Worm (Caenorhabditis elegans) whole organism, young adult: ENCODE data around the gene B0365.9.

ENCODE experiments used
- D2030.7 ChIP-seq: fragments of 200-800 bp; sonication (Bioruptor generic); IDR thresholded peaks from 2 replicates; pipeline ENCODE4 v1.3.6; 2022; ENCODE audit warnings: missing genetic modification reagents, missing genetic modification characterization, missing compliant biosample characterization
- F10E7.11 ChIP-seq: sonication (generic microtip); optimal IDR thresholded peaks from 2 replicates; lab custom pipeline; 2017; ENCODE audit warnings: mild to moderate bottlenecking, missing genetic modification characterization, moderate library complexity, missing compliant biosample characterization
- F23B12.7 ChIP-seq: sonication (generic microtip); optimal IDR thresholded peaks from 2 replicates; lab custom pipeline; 2017; ENCODE audit warnings: missing genetic modification characterization, mild to moderate bottlenecking, missing compliant biosample characterization, antibody characterized with exemption, moderate library complexity; ENCODE audit not compliant: insufficient read depth
- Y53F4B.3 ChIP-seq: fragments of 200-800 bp; sonication (Bioruptor generic); IDR thresholded peaks from 2 replicates; pipeline ENCODE4 v1.3.6; 2022; ENCODE audit warnings: missing genetic modification reagents, missing genetic modification characterization, missing compliant biosample characterization
- Y79H2A.3 ChIP-seq: fragments of 200-800 bp; sonication (Bioruptor generic); conservative IDR thresholded peaks from 2 replicates; pipeline ENCODE4 v1.3.6; 2022; ENCODE audit warnings: missing genetic modification reagents, missing genetic modification characterization, missing compliant biosample characterization
- ZK185.1 ChIP-seq: sonication (generic microtip); optimal IDR thresholded peaks from 2 replicates; lab custom pipeline; 2016; ENCODE audit warnings: mild to moderate bottlenecking, missing genetic modification characterization, missing compliant biosample characterization; ENCODE audit not compliant: poor library complexity, severe bottlenecking
- atf-7 ChIP-seq: sonication (generic microtip); optimal IDR thresholded peaks from 2 replicates; lab custom pipeline; 2017; ENCODE audit warnings: mild to moderate bottlenecking, missing genetic modification characterization, missing compliant biosample characterization
- attf-3 ChIP-seq: fragments of 200-800 bp; sonication (Bioruptor generic); conservative IDR thresholded peaks from 2 replicates; pipeline ENCODE4 v1.3.6; 2022; ENCODE audit warnings: missing genetic modification reagents, missing genetic modification characterization, missing compliant biosample characterization
- bed-1 ChIP-seq: fragments of 200-800 bp; sonication (Bioruptor generic); IDR thresholded peaks from 2 replicates; pipeline ENCODE4 v1.3.6; 2022; ENCODE audit warnings: missing genetic modification reagents, missing genetic modification characterization, missing compliant biosample characterization
- bed-2 ChIP-seq: fragments of 200-800 bp; sonication (Bioruptor generic); IDR thresholded peaks from 2 replicates; pipeline ENCODE4 v1.3.6; 2022; ENCODE audit warnings: missing genetic modification reagents, missing genetic modification characterization, missing compliant biosample characterization
- ceh-27 ChIP-seq: fragments of 200-800 bp; sonication (Bioruptor generic); optimal IDR thresholded peaks from 2 replicates; lab custom pipeline; 2018; ENCODE audit warnings: mild to moderate bottlenecking, missing genetic modification characterization, moderate library complexity, missing compliant biosample characterization
- ceh-79 ChIP-seq: sonication (generic microtip); optimal IDR thresholded peaks from 2 replicates; lab custom pipeline; 2017; ENCODE audit warnings: mild to moderate bottlenecking, missing genetic modification characterization, missing compliant biosample characterization
- dox-1 ChIP-seq: fragments of 200-800 bp; sonication (Bioruptor generic); IDR thresholded peaks from 2 replicates; pipeline ENCODE4 v1.3.6; 2022; ENCODE audit warnings: missing genetic modification reagents, missing genetic modification characterization, missing compliant biosample characterization
- dpl-1 ChIP-seq: fragments of 150-350 bp; optimal IDR thresholded peaks from 2 replicates; lab custom pipeline; 2014; ENCODE audit warnings: missing biosample characterization, missing genetic modification reagents, missing genetic modification characterization
- ekl-4 ChIP-seq: fragments of 200-800 bp; sonication (Bioruptor generic); IDR thresholded peaks from 2 replicates; pipeline ENCODE4 v1.3.6; 2022; ENCODE audit warnings: missing genetic modification reagents, missing genetic modification characterization, missing compliant biosample characterization
- ets-4 ChIP-seq: fragments of 200-800 bp; sonication (Bioruptor generic); optimal IDR thresholded peaks from 2 replicates; lab custom pipeline; 2018; ENCODE audit warnings: mild to moderate bottlenecking, missing genetic modification characterization, missing compliant biosample characterization
- fkh-3 ChIP-seq: sonication (generic microtip); optimal IDR thresholded peaks from 2 replicates; lab custom pipeline; 2016; ENCODE audit warnings: mild to moderate bottlenecking, missing genetic modification characterization, missing compliant biosample characterization
- hmg-20 ChIP-seq: fragments of 200-800 bp; sonication (Bioruptor generic); IDR thresholded peaks from 2 replicates; pipeline ENCODE4 v1.3.6; 2022; ENCODE audit warnings: missing genetic modification reagents, missing genetic modification characterization, missing compliant biosample characterization
- lsy-27 ChIP-seq: sonication (generic microtip); optimal IDR thresholded peaks from 2 replicates; lab custom pipeline; 2017; ENCODE audit warnings: missing genetic modification characterization, mild to moderate bottlenecking, missing compliant biosample characterization, antibody characterized with exemption, missing genotype, borderline replicate concordance; ENCODE audit not compliant: insufficient read depth
- madf-3 ChIP-seq: fragments of 200-800 bp; sonication (Bioruptor generic); IDR thresholded peaks from 2 replicates; pipeline ENCODE4 v1.3.6; 2022; ENCODE audit warnings: missing genetic modification reagents, missing genetic modification characterization, missing compliant biosample characterization
- madf-8 ChIP-seq: fragments of 200-800 bp; sonication (Bioruptor generic); conservative IDR thresholded peaks from 2 replicates; pipeline ENCODE4 v1.3.6; 2022; ENCODE audit warnings: missing genetic modification reagents, missing genetic modification characterization, missing compliant biosample characterization
- mcd-1 ChIP-seq: fragments of 200-800 bp; sonication (Bioruptor generic); IDR thresholded peaks from 2 replicates; pipeline ENCODE4 v1.3.6; 2022; ENCODE audit warnings: missing genetic modification reagents, missing genetic modification characterization, missing compliant biosample characterization
- mxl-1 ChIP-seq: sonication (generic microtip); optimal IDR thresholded peaks from 2 replicates; lab custom pipeline; 2016; ENCODE audit warnings: missing genetic modification characterization, missing compliant biosample characterization
- nhr-120 ChIP-seq: fragments of 200-800 bp; sonication (Bioruptor generic); IDR thresholded peaks from 2 replicates; pipeline ENCODE4 v1.3.6; 2022; ENCODE audit warnings: missing genetic modification characterization, missing compliant biosample characterization
- nhr-80 ChIP-seq: sonication (generic microtip); optimal IDR thresholded peaks from 2 replicates; lab custom pipeline; 2016; ENCODE audit warnings: missing genetic modification characterization, missing compliant biosample characterization
- nhr-90 ChIP-seq: sonication (generic microtip); optimal IDR thresholded peaks from 2 replicates; lab custom pipeline; 2016; ENCODE audit warnings: missing genotype, mild to moderate bottlenecking, missing genetic modification characterization, missing compliant biosample characterization
- rcor-1 ChIP-seq: fragments of 200-800 bp; sonication (Bioruptor generic); IDR thresholded peaks from 2 replicates; pipeline ENCODE4 v1.3.6; 2022; ENCODE audit warnings: missing genetic modification reagents, missing genetic modification characterization, missing compliant biosample characterization
- rec-8 ChIP-seq, 2 experiments: sonication (generic microtip); optimal IDR thresholded peaks; 2 replicates each; lab custom pipeline; 2016; ENCODE audit warnings: mild to moderate bottlenecking in 2 of 2, missing genetic modification characterization in 2 of 2, missing genetic modification reagents in 2 of 2, missing genotype in 2 of 2, missing biosample characterization in 1 of 2, missing compliant biosample characterization in 1 of 2, moderate library complexity in 1 of 2
- repo-1 ChIP-seq: sonication (generic microtip); optimal IDR thresholded peaks from 2 replicates; lab custom pipeline; 2017; ENCODE audit warnings: mild to moderate bottlenecking, missing genetic modification characterization, missing compliant biosample characterization
- sdz-38 ChIP-seq: sonication (generic microtip); optimal IDR thresholded peaks from 2 replicates; lab custom pipeline; 2016; ENCODE audit warnings: missing genotype, missing genetic modification characterization, missing compliant biosample characterization
- snpc-1.3 ChIP-seq: sonication (generic microtip); optimal IDR thresholded peaks from 2 replicates; lab custom pipeline; 2017; ENCODE audit warnings: missing genetic modification characterization, mild to moderate bottlenecking, missing compliant biosample characterization, antibody characterized with exemption, moderate library complexity, missing genotype, missing genetic modification reagents; ENCODE audit not compliant: insufficient read depth
- tbp1 ChIP-seq: fragments of 200-800 bp; sonication (Bioruptor generic); optimal IDR thresholded peaks from 2 replicates; lab custom pipeline; 2018; ENCODE audit warnings: mild to moderate bottlenecking, missing genetic modification characterization, missing compliant biosample characterization
- unc-62 ChIP-seq: fragments of 150-350 bp; optimal IDR thresholded peaks from 2 replicates; lab custom pipeline; 2014; ENCODE audit warnings: missing biosample characterization, missing genetic modification reagents, missing genetic modification characterization
- zim-3 ChIP-seq: sonication (generic microtip); optimal IDR thresholded peaks from 2 replicates; lab custom pipeline; 2017; ENCODE audit warnings: mild to moderate bottlenecking, missing genetic modification characterization, moderate library complexity, missing compliant biosample characterization
- ztf-22 ChIP-seq: fragments of 200-800 bp; sonication (Bioruptor generic); optimal IDR thresholded peaks from 2 replicates; lab custom pipeline; 2018; ENCODE audit warnings: mild to moderate bottlenecking, missing genetic modification characterization, moderate library complexity, missing compliant biosample characterization
- ztf-6 ChIP-seq: fragments of 200-800 bp; sonication (Bioruptor generic); IDR thresholded peaks from 2 replicates; pipeline ENCODE4 v1.3.6; 2022; ENCODE audit warnings: missing genetic modification reagents, missing genetic modification characterization, missing compliant biosample characterization

Gene B0365.9

ce11 chrV:13176117-13176753 lies 42.9 kb upstream of the B0365.9 start, which contains the start of gene him-17 (continued):
- TF ChIP-seq hmg-20 (GFP tag; lab: Robert Waterston, UW) = no peak
- peak; percentile 10 for TF ChIP-seq snpc-1.3 (tag; lab: Kevin White, UChicago)
- TF ChIP-seq mcd-1 (GFP tag; lab: Robert Waterston, UW) = peak; percentile 44
- no peak for TF ChIP-seq bed-2 (GFP tag; lab: Robert Waterston, UW)
- TF ChIP-seq ztf-6 = no peak
- TF ChIP-seq sdz-38 (tag; lab: Kevin White, UChicago) = no peak
- TF ChIP-seq fkh-3 (tag; lab: Kevin White, UChicago) = no peak
- TF ChIP-seq madf-3 (GFP tag; lab: Robert Waterston, UW) = peak; percentile 33; the same call in 1 of the 2 replicates
- no peak for TF ChIP-seq Y79H2A.3 (GFP tag; lab: Robert Waterston, UW)
- TF ChIP-seq ets-4 (GFP tag; lab: Kevin White, UChicago) = no peak
- TF ChIP-seq repo-1 (tag; lab: Kevin White, UChicago) = peak; percentile 13
- peak; percentile 49 for TF ChIP-seq F23B12.7 (tag; lab: Kevin White, UChicago)
- TF ChIP-seq, all 124 proteins: peak for 15

ce11 chrV:13173718-13174117 lies 40.4 kb upstream of the B0365.9 start:
- TF ChIP-seq mxl-1 (tag; lab: Kevin White, UChicago) (no peak), nhr-80 (peak; percentile 22)

- TF ChIP-seq zim-3 (tag; lab: Kevin White, UChicago) = no peak
- TF ChIP-seq bed-1 (GFP tag; lab: Robert Waterston, UW) = no peak
- no peak for TF ChIP-seq dpl-1
- no peak for TF ChIP-seq ZK185.1
- TF ChIP-seq ceh-79 = no peak
- TF ChIP-seq ztf-22 (GFP tag; lab: Kevin White, UChicago) = no peak
- no peak for TF ChIP-seq atf-7 (tag; lab: Kevin White, UChicago)
- no peak for TF ChIP-seq rcor-1
- TF ChIP-seq madf-3 (GFP tag; lab: Robert Waterston, UW) = no peak
- TF ChIP-seq unc-62 (GFP tag; lab: Kevin White, UChicago) = no peak
- TF ChIP-seq nhr-90 (tag; lab: Kevin White, UChicago) = no peak
- TF ChIP-seq nhr-120 (GFP tag; lab: Robert Waterston, UW) = no peak
- no peak for TF ChIP-seq F10E7.11
- TF ChIP-seq ekl-4 = no peak
- TF ChIP-seq Y53F4B.3 (GFP tag; lab: Robert Waterston, UW) = no peak
- no peak for TF ChIP-seq dox-1
- TF ChIP-seq, all 124 proteins: peak for 0
Measured at ce11 chrV:13170497-13170896, 37.1 kb upstream of the B0365.9 start.

DNA sequence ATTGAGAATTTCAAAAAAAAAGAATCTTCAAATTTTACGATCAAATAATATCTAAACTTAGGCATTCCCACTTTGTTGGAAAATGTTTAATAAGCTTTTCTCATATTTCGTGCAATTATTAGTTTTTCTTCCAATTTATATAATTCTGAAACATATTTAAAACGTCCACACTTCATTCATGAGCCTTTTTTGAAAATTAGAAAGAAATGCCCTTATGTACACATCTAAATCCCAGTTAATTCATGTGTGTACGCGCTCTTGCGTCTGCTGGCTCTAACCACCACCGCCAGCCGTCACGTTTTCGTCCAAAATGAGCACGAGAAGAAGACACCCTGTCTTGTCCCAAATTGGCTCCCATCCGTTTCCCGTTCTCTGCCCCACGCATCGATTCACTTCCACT lies 33.2 kb upstream of the B0365.9 start:
- TF ChIP-seq bed-1 (GFP tag; lab: Robert Waterston, UW) (0 out of 2 replicates have a peak, but pooled peaks have one; percentile 44), D2030.7 (GFP tag; lab: Robert Waterston, UW) (no peak), tbp1 (no peak)

ce11 chrV:13165244-13165643 lies 31.9 kb upstream of the B0365.9 start:
- TF ChIP-seq attf-3 (GFP tag; lab: Robert Waterston, UW) (no peak), madf-8 (no peak), rec-8 (tag; optimal IDR thresholded peaks at IDR 0.05; lab: Kevin White, UChicago) (no peak), ceh-27 (no peak), zim-3 (tag; lab: Kevin White, UChicago) (no peak), lsy-27 (tag; lab: Kevin White, UChicago) (no peak)
